Fruit fly (Drosophila melanogaster) whole organism, embryonic: ENCODE results near the gene Dlic.

Source experiments
- Antp ChIP-seq: fragments of 200-800 bp; sonication (Bioruptor generic); optimal IDR thresholded peaks from 3 replicates; lab custom pipeline; 2016; ENCODE audit warnings: missing biosample characterization, missing genetic modification characterization
- Atf3 ChIP-seq: fragments of 200-800 bp; sonication (Bioruptor generic); optimal IDR thresholded peaks from 3 replicates; lab custom pipeline; 2016; ENCODE audit warnings: missing biosample characterization, missing genetic modification characterization
- BEAF-32 ChIP-seq: fragments of 200-800 bp; sonication (Bioruptor generic); optimal IDR thresholded peaks from 3 replicates; lab custom pipeline; 2017; ENCODE audit warnings: missing biosample characterization, missing genetic modification characterization, mild to moderate bottlenecking, moderate library complexity, missing genetic modification reagents
- Bgb ChIP-seq: fragments of 200-800 bp; sonication (Bioruptor generic); IDR thresholded peaks from 2 replicates; pipeline ENCODE4 v1.3.6; 2022; ENCODE audit warnings: missing biosample characterization, missing genetic modification characterization; ENCODE audit not compliant: partially characterized antibody
- CG11504 ChIP-seq: fragments of 200-800 bp; sonication (Bioruptor generic); optimal IDR thresholded peaks from 3 replicates; lab custom pipeline; 2019; ENCODE audit warnings: missing biosample characterization, mild to moderate bottlenecking, missing genetic modification characterization, moderate library complexity
- CG12104 ChIP-seq: fragments of 200-800 bp; sonication (Bioruptor generic); optimal IDR thresholded peaks from 3 replicates; lab custom pipeline; 2016; ENCODE audit warnings: missing biosample characterization, missing genetic modification characterization
- CG12236 ChIP-seq: fragments of 200-800 bp; sonication (Bioruptor generic); optimal IDR thresholded peaks from 2 replicates; lab custom pipeline; 2016; ENCODE audit warnings: missing biosample characterization, missing genetic modification characterization
- CG13424 ChIP-seq: fragments of 200-800 bp; sonication (Bioruptor generic); optimal IDR thresholded peaks from 2 replicates; lab custom pipeline; 2019; ENCODE audit warnings: missing biosample characterization, mild to moderate bottlenecking, missing genetic modification characterization, moderate library complexity
- CG13624 ChIP-seq: fragments of 200-800 bp; sonication (Bioruptor generic); optimal IDR thresholded peaks from 2 replicates; lab custom pipeline; 2016; ENCODE audit warnings: missing biosample characterization, missing genetic modification characterization
- CG13894 ChIP-seq: fragments of 200-800 bp; sonication (Bioruptor generic); optimal IDR thresholded peaks from 3 replicates; lab custom pipeline; 2018; ENCODE audit warnings: missing biosample characterization, mild to moderate bottlenecking, missing genetic modification characterization, moderate library complexity
- CG15514 ChIP-seq: fragments of 200-800 bp; sonication (Bioruptor generic); optimal IDR thresholded peaks from 3 replicates; lab custom pipeline; 2017; ENCODE audit warnings: missing biosample characterization, missing genetic modification characterization, mild to moderate bottlenecking, moderate library complexity, missing genetic modification reagents
- CG17385 ChIP-seq: fragments of 200-800 bp; sonication (Bioruptor generic); optimal IDR thresholded peaks from 3 replicates; lab custom pipeline; 2018; ENCODE audit warnings: missing biosample characterization, mild to moderate bottlenecking, missing genetic modification characterization
- CG2116 ChIP-seq: fragments of 200-800 bp; sonication (Bioruptor generic); optimal IDR thresholded peaks from 3 replicates; lab custom pipeline; 2018; ENCODE audit warnings: missing biosample characterization, mild to moderate bottlenecking, missing genetic modification characterization
- CG30020 ChIP-seq: fragments of 200-800 bp; optimal IDR thresholded peaks from 2 replicates; lab custom pipeline; 2019; ENCODE audit warnings: missing biosample characterization, mild to moderate bottlenecking, missing genetic modification characterization, moderate library complexity
- CG32532 ChIP-seq: fragments of 200-800 bp; sonication (Bioruptor generic); IDR thresholded peaks from 2 replicates; pipeline ENCODE4 v1.3.6; 2022; ENCODE audit warnings: missing biosample characterization, missing genetic modification characterization
- CG34224 ChIP-seq: fragments of 200-800 bp; sonication (Bioruptor generic); IDR thresholded peaks from 3 replicates; pipeline ENCODE4 v1.3.6; 2022; ENCODE audit warnings: missing biosample characterization, missing genetic modification characterization; ENCODE audit not compliant: partially characterized antibody
- CG5953 ChIP-seq: fragments of 200-800 bp; sonication (Bioruptor generic); IDR thresholded peaks from 2 replicates; pipeline ENCODE4 v1.3.6; 2022; ENCODE audit warnings: missing biosample characterization, missing genetic modification characterization
- CG6654 ChIP-seq: fragments of 200-800 bp; sonication (Bioruptor generic); optimal IDR thresholded peaks from 2 replicates; lab custom pipeline; 2017; ENCODE audit warnings: missing biosample characterization, mild to moderate bottlenecking, missing genetic modification characterization
- CG6689 ChIP-seq: fragments of 200-800 bp; sonication (Bioruptor generic); IDR thresholded peaks from 2 replicates; pipeline ENCODE4 v1.3.6; 2022; ENCODE audit warnings: missing biosample characterization, missing genetic modification characterization
- CG8281 ChIP-seq: fragments of 200-800 bp; sonication (Bioruptor generic); optimal IDR thresholded peaks from 2 replicates; lab custom pipeline; 2018; ENCODE audit warnings: missing biosample characterization, mild to moderate bottlenecking, missing genetic modification characterization, moderate library complexity
- CG8388 ChIP-seq: fragments of 200-800 bp; sonication (Bioruptor generic); optimal IDR thresholded peaks from 2 replicates; lab custom pipeline; 2019; ENCODE audit warnings: missing biosample characterization, mild to moderate bottlenecking, missing genetic modification characterization, moderate library complexity
- CG9817 ChIP-seq: fragments of 200-800 bp; sonication (Bioruptor generic); optimal IDR thresholded peaks from 2 replicates; lab custom pipeline; 2018; ENCODE audit warnings: missing biosample characterization, mild to moderate bottlenecking, missing genetic modification characterization, moderate library complexity
- CoRest ChIP-seq: fragments of 200-800 bp; sonication (Bioruptor generic); optimal IDR thresholded peaks from 3 replicates; lab custom pipeline; 2018; ENCODE audit warnings: missing biosample characterization, mild to moderate bottlenecking, missing genetic modification characterization, moderate library complexity
- Dp ChIP-seq: fragments of 200-800 bp; sonication (Bioruptor generic); optimal IDR thresholded peaks from 2 replicates; lab custom pipeline; 2018; ENCODE audit warnings: missing biosample characterization, mild to moderate bottlenecking, missing genetic modification characterization, moderate library complexity
- Dref ChIP-seq: fragments of 200-800 bp; sonication (Bioruptor generic); IDR thresholded peaks from 2 replicates; pipeline ENCODE4 v1.3.6; 2022; ENCODE audit warnings: missing biosample characterization, missing genetic modification characterization
- Ets65A ChIP-seq: fragments of 200-800 bp; sonication (Bioruptor generic); peaks from one replicate; lab custom pipeline; 2016; ENCODE audit warnings: missing biosample characterization, missing genetic modification characterization
- Gug ChIP-seq: fragments of 200-800 bp; sonication (Bioruptor generic); IDR thresholded peaks from 4 replicates; pipeline ENCODE4 v1.3.6; 2022; ENCODE audit warnings: missing biosample characterization, missing genetic modification characterization
- Sin3A ChIP-seq: fragments of >200 bp; optimal IDR thresholded peaks from 2 replicates; lab custom pipeline; 2018
- amos ChIP-seq: fragments of 200-800 bp; sonication (Bioruptor generic); IDR thresholded peaks from 2 replicates; pipeline ENCODE4 v1.3.6; 2022; ENCODE audit warnings: missing biosample characterization, missing genetic modification characterization; ENCODE audit not compliant: partially characterized antibody
- az2 ChIP-seq: fragments of 200-800 bp; sonication (Bioruptor generic); optimal IDR thresholded peaks from 3 replicates; lab custom pipeline; 2016; ENCODE audit warnings: missing biosample characterization, missing genetic modification characterization
- cad ChIP-seq: fragments of >200 bp; optimal IDR thresholded peaks from 2 replicates; lab custom pipeline; 2017; ENCODE audit warnings: missing biosample characterization, missing genetic modification characterization
- crc ChIP-seq: fragments of 200-800 bp; sonication (Bioruptor generic); optimal IDR thresholded peaks from 2 replicates; lab custom pipeline; 2016; ENCODE audit warnings: missing biosample characterization, missing genetic modification characterization
- cwo ChIP-seq: fragments of 200-800 bp; sonication (Bioruptor generic); optimal IDR thresholded peaks from 3 replicates; lab custom pipeline; 2017; ENCODE audit warnings: missing biosample characterization, missing genetic modification characterization, mild to moderate bottlenecking, moderate library complexity, missing genetic modification reagents
- dysf ChIP-seq: fragments of 200-800 bp; sonication (Bioruptor generic); IDR thresholded peaks from 3 replicates; pipeline ENCODE4 v1.3.6; 2022; ENCODE audit warnings: missing biosample characterization, missing genetic modification characterization
- gem ChIP-seq: fragments of 200-800 bp; sonication (Bioruptor generic); optimal IDR thresholded peaks from 2 replicates; lab custom pipeline; 2019; ENCODE audit warnings: missing biosample characterization, mild to moderate bottlenecking, missing genetic modification characterization, moderate library complexity
- gfzf ChIP-seq: fragments of 200-800 bp; sonication (Bioruptor generic); optimal IDR thresholded peaks from 2 replicates; lab custom pipeline; 2016; ENCODE audit warnings: missing biosample characterization, mild to moderate bottlenecking, missing genetic modification characterization, moderate library complexity
- inv ChIP-seq: fragments of 200-800 bp; sonication (Bioruptor generic); IDR thresholded peaks from 2 replicates; pipeline ENCODE4 v1.3.6; 2022; ENCODE audit warnings: missing biosample characterization, missing genetic modification characterization; ENCODE audit not compliant: partially characterized antibody
- kah ChIP-seq: fragments of 200-800 bp; sonication (Bioruptor generic); optimal IDR thresholded peaks from 2 replicates; lab custom pipeline; 2018; ENCODE audit warnings: missing biosample characterization, mild to moderate bottlenecking, missing genetic modification characterization
- psq ChIP-seq: fragments of 200-800 bp; sonication (Bioruptor generic); optimal IDR thresholded peaks from 2 replicates; lab custom pipeline; 2017; ENCODE audit warnings: missing biosample characterization, missing genetic modification characterization
- ro ChIP-seq: fragments of 200-800 bp; sonication (Bioruptor generic); IDR thresholded peaks from 2 replicates; pipeline ENCODE4 v1.3.6; 2022; ENCODE audit warnings: missing biosample characterization, missing genetic modification characterization
- row ChIP-seq: fragments of 200-800 bp; sonication (Bioruptor generic); IDR thresholded peaks from 3 replicates; pipeline ENCODE4 v1.3.6; 2022; ENCODE audit warnings: missing biosample characterization, missing genetic modification characterization
- sd ChIP-seq: fragments of 200-800 bp; sonication (Bioruptor generic); optimal IDR thresholded peaks from 3 replicates; lab custom pipeline; 2018; ENCODE audit warnings: missing biosample characterization, mild to moderate bottlenecking, missing genetic modification characterization, moderate library complexity
- sna ChIP-seq: fragments of 200-800 bp; sonication (Bioruptor generic); IDR thresholded peaks from 2 replicates; pipeline ENCODE4 v1.3.6; 2022; ENCODE audit warnings: missing biosample characterization, missing genetic modification characterization; ENCODE audit not compliant: partially characterized antibody
- stwl ChIP-seq: fragments of 200-800 bp; sonication (Bioruptor generic); optimal IDR thresholded peaks from 3 replicates; lab custom pipeline; 2018; ENCODE audit warnings: missing biosample characterization, mild to moderate bottlenecking, missing genetic modification characterization, moderate library complexity
- unc-4 ChIP-seq: fragments of 200-800 bp; sonication (Bioruptor generic); IDR thresholded peaks from 2 replicates; pipeline ENCODE4 v1.3.6; 2022; ENCODE audit warnings: missing biosample characterization, missing genetic modification characterization; ENCODE audit not compliant: partially characterized antibody
- usp ChIP-seq: fragments of >200 bp; optimal IDR thresholded peaks from 2 replicates; lab custom pipeline; 2017; ENCODE audit warnings: missing biosample characterization, missing genetic modification characterization
- vnd ChIP-seq: fragments of 200-800 bp; sonication (Bioruptor generic); IDR thresholded peaks from 3 replicates; pipeline ENCODE4 v1.3.6; 2022; ENCODE audit warnings: missing biosample characterization, missing genetic modification characterization; ENCODE audit not compliant: partially characterized antibody
- vvl ChIP-seq: fragments of 200-800 bp; sonication (Bioruptor generic); IDR thresholded peaks from 2 replicates; pipeline ENCODE4 v1.3.6; 2022; ENCODE audit warnings: missing biosample characterization, missing genetic modification characterization

Dlic gene

dm6 chrX:11153826-11154510, at the start of gene Dlic, which contains the start of gene rtv (continued):
- TF ChIP-seq CG13624 (no peak), Dref (GFP tag; lab: Robert Waterston, UW) (peak; percentile 60), gfzf (GFP tag; lab: Kevin White, UChicago) (peak; percentile 72), Antp (GFP tag; lab: Kevin White, UChicago) (peak; percentile 41), CG30020 (tag; lab: Kevin White, UChicago) (peak; percentile 56), crc (GFP tag; lab: Kevin White, UChicago) (no peak), amos (GFP tag; lab: Robert Waterston, UW) (peak; percentile 76), ro (no peak), Bgb (GFP tag; lab: Robert Waterston, UW) (peak; percentile 57; the same call in 1 of the 2 replicates), CG8281 (no peak), CG9817 (tag; lab: Kevin White, UChicago) (peak; percentile 21), CG6654 (GFP tag; lab: Kevin White, UChicago) (no peak), CG13894 (tag; lab: Kevin White, UChicago) (peak; percentile 53), stwl (tag; lab: Kevin White, UChicago) (peak; percentile 49), CG8388 (GFP tag; lab: Kevin White, UChicago) (no peak), unc-4 (GFP tag; lab: Robert Waterston, UW) (peak; percentile 79), Sin3A (lab: Kevin White, UChicago) (peak; percentile 68), az2 (GFP tag; lab: Kevin White, UChicago) (peak; percentile 29), BEAF-32 (GFP tag; lab: Kevin White, UChicago) (peak; percentile 76), vvl (GFP tag; lab: Robert Waterston, UW) (peak; percentile 15; the same call in 1 of the 2 replicates), CG34224 (GFP tag; lab: Robert Waterston, UW) (peak; percentile 65; the same call in 2 of the 3 replicates), Dp (GFP tag; lab: Kevin White, UChicago) (peak; percentile 50), Atf3 (peak; percentile 32), CG5953 (no peak), CG6689 (no peak), CG2116 (peak; percentile 67), sna (peak; percentile 73; the same call in 1 of the 2 replicates), CG12104 (GFP tag; lab: Kevin White, UChicago) (peak; percentile 2), vnd (GFP tag; lab: Robert Waterston, UW) (peak; percentile 45; the same call in 1 of the 3 replicates), CG11504 (tag; lab: Kevin White, UChicago) (peak; percentile 44), CG13424 (tag; lab: Kevin White, UChicago) (peak; percentile 1), CG32532 (peak; percentile 48; the same call in 1 of the 2 replicates), usp (GFP tag; lab: Kevin White, UChicago) (no peak), inv (GFP tag; lab: Robert Waterston, UW) (peak; percentile 63), gem (tag; lab: Kevin White, UChicago) (peak; percentile 20), Ets65A (GFP tag; lab: Kevin White, UChicago) (peak; percentile 85), kah (GFP tag; lab: Kevin White, UChicago) (no peak), CG15514 (GFP tag; lab: Kevin White, UChicago) (peak; percentile 48), psq (peak; percentile 99), CG12236 (GFP tag; lab: Kevin White, UChicago) (no peak), dysf (no peak), Gug (GFP tag; lab: Robert Waterston, UW) (0 out of 4 replicates have a peak, but pooled peaks have one; percentile 13), cwo (GFP tag; lab: Kevin White, UChicago) (no peak), cad (no peak), CG17385 (GFP tag; lab: Kevin White, UChicago) (peak; percentile 92), sd (peak; percentile 57), row (GFP tag; lab: Robert Waterston, UW) (peak; percentile 46), CoRest (peak; percentile 51)
